Fruit fly (Drosophila melanogaster): ENCODE data around the gene CG10866.

- TF ChIP-seq CG34367 (tag; optimal IDR thresholded peaks at IDR 0.05): no peak
- no peak for TF ChIP-seq fd96Ca (GFP tag; IDR thresholded peaks at IDR 0.05)
- no peak for TF ChIP-seq D1 (tag; optimal IDR thresholded peaks at IDR 0.05)
- no peak for TF ChIP-seq CG10348 (GFP tag; IDR thresholded peaks at IDR 0.05)
- no peak for TF ChIP-seq CG17806 (tag; optimal IDR thresholded peaks at IDR 0.05)
- TF ChIP-seq Snoo (tag; optimal IDR thresholded peaks at IDR 0.05): no peak
- no peak for TF ChIP-seq CG9948 (tag; optimal IDR thresholded peaks at IDR 0.05)
- no peak for TF ChIP-seq Pif1B (GFP tag; optimal IDR thresholded peaks at IDR 0.05)
- TF ChIP-seq gl (tag; optimal IDR thresholded peaks at IDR 0.05): no peak
- TF ChIP-seq CG14655 (GFP tag; optimal IDR thresholded peaks at IDR 0.05): no peak
Measured at dm6 chr3L:3932742-3933289, 5.0 kb downstream of the CG10866 start.
